Fruit fly (Drosophila melanogaster): ENCODE results near the gene Prosbeta6.

- TF ChIP-seq CG7101 (tag; optimal IDR thresholded peaks at IDR 0.05) (peak; percentile 8), tj (GFP tag; optimal IDR thresholded peaks at IDR 0.05) (peak; percentile 15), CG33017 (tag; optimal IDR thresholded peaks at IDR 0.05) (no peak), bab1 (GFP tag; optimal IDR thresholded peaks at IDR 0.05) (peak; percentile 63), kay (GFP tag; ENCODE audit: borderline replicate concordance) (peak; percentile 93), CG11617 (GFP tag; optimal IDR thresholded peaks at IDR 0.05) (peak; percentile 44), CG7045 (GFP tag; optimal IDR thresholded peaks at IDR 0.05) (no peak), ovo (GFP tag; optimal IDR thresholded peaks at IDR 0.05) (no peak)
These were observed 35.8 kb downstream of the Prosbeta6 start, which contains the start of gene mbf1 for dm6 chr3L:16574307-16574946.

Measured in whole organism, adult.